Fruit fly (Drosophila melanogaster): ENCODE data around the gene CG42300.

DNA sequence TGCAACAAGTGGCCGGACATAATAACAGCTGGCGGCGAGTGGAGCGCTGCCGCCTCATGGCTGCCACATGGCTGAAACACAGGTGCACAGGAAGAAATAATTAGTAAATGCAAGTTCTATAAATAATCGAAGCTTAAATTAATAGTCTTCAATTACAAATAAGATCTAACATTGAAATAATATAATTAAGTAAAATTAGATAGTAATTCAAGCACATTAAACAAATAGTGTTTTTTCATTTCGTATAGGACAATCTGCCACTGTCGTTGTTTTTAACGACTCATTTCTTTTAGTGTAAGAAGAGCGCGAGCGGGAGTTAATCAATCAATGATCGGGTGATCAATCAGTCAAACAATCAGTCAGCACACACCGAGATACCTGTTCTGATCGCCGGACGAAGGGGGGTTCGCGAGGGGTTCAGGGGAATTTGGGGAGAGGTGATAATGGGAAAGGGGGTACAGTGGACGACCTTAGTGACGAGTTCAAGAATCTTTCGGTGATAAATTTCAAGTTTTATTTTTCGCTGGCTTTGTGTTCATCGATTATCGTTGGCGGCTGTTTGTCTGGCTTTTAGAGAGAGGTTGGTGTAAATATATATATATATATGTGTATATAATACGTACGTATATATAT lies 15.9 kb downstream of the CG42300 start:
- TF ChIP-seq YL-1 (GFP tag; optimal IDR thresholded peaks at IDR 0.05) (no peak), cad (GFP tag; optimal IDR thresholded peaks at IDR 0.05) (no peak), Lhr (GFP tag; optimal IDR thresholded peaks at IDR 0.05) (no peak), CG10543 (GFP tag; optimal IDR thresholded peaks at IDR 0.05) (no peak), CG2202 (tag; optimal IDR thresholded peaks at IDR 0.05) (no peak), CG12391 (tag; optimal IDR thresholded peaks at IDR 0.05) (no peak), nom (GFP tag; optimal IDR thresholded peaks at IDR 0.05) (no peak), CG9817 (tag; optimal IDR thresholded peaks at IDR 0.05) (no peak), Sry-δ (GFP tag; optimal IDR thresholded peaks at IDR 0.05) (no peak), CG7987 (GFP tag; optimal IDR thresholded peaks at IDR 0.05) (no peak)

All from whole organism, embryonic.